Worm (Caenorhabditis elegans): ENCODE measurements around the gene C24D10.5.

ce11 chrIV:5137809-5138208, 12.1 kb upstream of the C24D10.5 start:
- TF ChIP-seq ama-1 (optimal IDR thresholded peaks at IDR 0.05) (no peak), ets-7 (tag; optimal IDR thresholded peaks at IDR 0.05) (no peak), hmg-4 (GFP tag; optimal IDR thresholded peaks at IDR 0.05) (no peak), F13C5.2 (tag; optimal IDR thresholded peaks at IDR 0.05) (no peak), flt-1 (GFP tag; IDR thresholded peaks at IDR 0.05) (no peak), hnd-1 (tag; optimal IDR thresholded peaks at IDR 0.05) (no peak), tra-4 (tag; optimal IDR thresholded peaks at IDR 0.05) (no peak), hmbx-1 (tag; optimal IDR thresholded peaks at IDR 0.05) (no peak), tbx-11 (GFP tag; IDR thresholded peaks at IDR 0.05) (no peak), tbx-37 (GFP tag; conservative IDR thresholded peaks at IDR 0.05) (no peak), pes-1 (GFP tag; IDR thresholded peaks at IDR 0.05) (no peak)

Measured in whole organism, early embryonic.